Fruit fly (Drosophila melanogaster) whole organism, embryonic: ENCODE measurements around the gene Herc4.
A peak's percentile ranks its signal among the peaks of the same experiment; 100 is the strongest.

ENCODE experiments used
- BtbVII ChIP-seq: fragments of 200-800 bp; sonication (Bioruptor generic); optimal IDR thresholded peaks from 3 replicates; lab custom pipeline; 2017; ENCODE audit warnings: missing biosample characterization, mild to moderate bottlenecking, missing genetic modification characterization
- CG10147 ChIP-seq: fragments of 200-800 bp; sonication (Bioruptor generic); optimal IDR thresholded peaks from 2 replicates; lab custom pipeline; 2019; ENCODE audit warnings: missing biosample characterization, mild to moderate bottlenecking, missing genetic modification characterization, moderate library complexity
- CG1024 ChIP-seq: fragments of 200-800 bp; sonication (Bioruptor generic); IDR thresholded peaks from 2 replicates; pipeline ENCODE4 v1.3.6; 2022; ENCODE audit warnings: missing biosample characterization, missing genetic modification characterization
- CG10462 ChIP-seq: fragments of 200-800 bp; sonication (Bioruptor generic); optimal IDR thresholded peaks from 2 replicates; lab custom pipeline; 2016; ENCODE audit warnings: missing biosample characterization, missing genetic modification characterization
- CG12659 ChIP-seq: fragments of 200-800 bp; sonication (Bioruptor generic); optimal IDR thresholded peaks from 3 replicates; lab custom pipeline; 2017; ENCODE audit warnings: mild to moderate bottlenecking, missing biosample characterization, missing genetic modification reagents, missing genetic modification characterization
- CG13123 ChIP-seq: fragments of 200-800 bp; sonication (Bioruptor generic); optimal IDR thresholded peaks from 2 replicates; lab custom pipeline; 2016; ENCODE audit warnings: missing biosample characterization, missing genetic modification characterization
- CG14860 ChIP-seq: fragments of 200-800 bp; sonication (Bioruptor generic); IDR thresholded peaks from 3 replicates; pipeline ENCODE4 v1.3.6; 2022; ENCODE audit warnings: missing biosample characterization, missing genetic modification characterization; ENCODE audit not compliant: partially characterized antibody
- CG15073 ChIP-seq: fragments of 200-800 bp; sonication (Bioruptor generic); optimal IDR thresholded peaks from 2 replicates; lab custom pipeline; 2016; ENCODE audit warnings: missing biosample characterization, missing genetic modification characterization
- CG15514 ChIP-seq: fragments of 200-800 bp; sonication (Bioruptor generic); optimal IDR thresholded peaks from 3 replicates; lab custom pipeline; 2017; ENCODE audit warnings: missing biosample characterization, missing genetic modification characterization, mild to moderate bottlenecking, moderate library complexity, missing genetic modification reagents
- CG1647 ChIP-seq: fragments of 200-800 bp; sonication (Bioruptor generic); optimal IDR thresholded peaks from 3 replicates; lab custom pipeline; 2016; ENCODE audit warnings: missing biosample characterization, missing genetic modification characterization
- CG18262 ChIP-seq: fragments of 200-800 bp; optimal IDR thresholded peaks from 3 replicates; lab custom pipeline; 2019; ENCODE audit warnings: missing biosample characterization, mild to moderate bottlenecking, missing genetic modification characterization, moderate library complexity
- CG2678 ChIP-seq: fragments of 200-800 bp; sonication (Bioruptor generic); optimal IDR thresholded peaks from 3 replicates; lab custom pipeline; 2019; ENCODE audit warnings: missing biosample characterization, mild to moderate bottlenecking, missing genetic modification characterization, moderate library complexity
- CG2889 ChIP-seq: fragments of 200-800 bp; sonication (Bioruptor generic); IDR thresholded peaks from 3 replicates; pipeline ENCODE4 v1.3.6; 2022; ENCODE audit warnings: missing biosample characterization, missing genetic modification characterization
- CG32767 ChIP-seq: fragments of 200-800 bp; sonication (Bioruptor generic); IDR thresholded peaks from 2 replicates; pipeline ENCODE4 v1.3.6; 2022; ENCODE audit warnings: missing biosample characterization, missing genetic modification characterization
- CG5953 ChIP-seq: fragments of 200-800 bp; sonication (Bioruptor generic); IDR thresholded peaks from 2 replicates; pipeline ENCODE4 v1.3.6; 2022; ENCODE audit warnings: missing biosample characterization, missing genetic modification characterization
- CG6791 ChIP-seq: fragments of 200-800 bp; sonication (Bioruptor generic); IDR thresholded peaks from 3 replicates; pipeline ENCODE4 v1.3.6; 2022; ENCODE audit warnings: missing biosample characterization, missing genetic modification characterization; ENCODE audit not compliant: partially characterized antibody
- CG8924 ChIP-seq: fragments of 200-800 bp; optimal IDR thresholded peaks from 3 replicates; lab custom pipeline; 2019; ENCODE audit warnings: missing biosample characterization, mild to moderate bottlenecking, missing genetic modification characterization, moderate library complexity
- CG9876 ChIP-seq: fragments of 200-800 bp; sonication (Bioruptor generic); optimal IDR thresholded peaks from 2 replicates; lab custom pipeline; 2016; ENCODE audit warnings: missing biosample characterization, missing genetic modification characterization
- D19A ChIP-seq: fragments of 200-800 bp; optimal IDR thresholded peaks from 3 replicates; lab custom pipeline; 2019; ENCODE audit warnings: missing biosample characterization, mild to moderate bottlenecking, missing genetic modification characterization, moderate library complexity
- D19B ChIP-seq: fragments of 200-800 bp; sonication (Bioruptor generic); optimal IDR thresholded peaks from 2 replicates; lab custom pipeline; 2017; ENCODE audit warnings: missing biosample characterization, mild to moderate bottlenecking, missing genetic modification characterization
- Deaf1 ChIP-seq: fragments of 200-800 bp; optimal IDR thresholded peaks from 3 replicates; lab custom pipeline; 2019; ENCODE audit warnings: missing biosample characterization, mild to moderate bottlenecking, missing genetic modification characterization, moderate library complexity
- E2f2 ChIP-seq: fragments of 200-800 bp; sonication (Bioruptor generic); IDR thresholded peaks from 2 replicates; pipeline ENCODE4 v1.3.6; 2022; ENCODE audit warnings: missing biosample characterization, missing genetic modification characterization
- Gsc ChIP-seq: fragments of 200-800 bp; sonication (Bioruptor generic); IDR thresholded peaks from 2 replicates; pipeline ENCODE4 v1.3.6; 2022; ENCODE audit warnings: missing biosample characterization, missing genetic modification characterization
- Gug ChIP-seq: fragments of 200-800 bp; sonication (Bioruptor generic); IDR thresholded peaks from 4 replicates; pipeline ENCODE4 v1.3.6; 2022; ENCODE audit warnings: missing biosample characterization, missing genetic modification characterization
- H15 ChIP-seq: fragments of 200-800 bp; sonication (Bioruptor generic); IDR thresholded peaks from 3 replicates; pipeline ENCODE4 v1.3.6; 2022; ENCODE audit warnings: missing biosample characterization, missing genetic modification characterization
- Hmr ChIP-seq: fragments of 200-800 bp; sonication (Bioruptor generic); optimal IDR thresholded peaks from 3 replicates; lab custom pipeline; 2017; ENCODE audit warnings: mild to moderate bottlenecking, missing biosample characterization, missing genetic modification reagents, missing genetic modification characterization
- Hsf ChIP-seq: fragments of 200-800 bp; sonication (Bioruptor generic); optimal IDR thresholded peaks from 3 replicates; lab custom pipeline; 2016; ENCODE audit warnings: missing biosample characterization, missing genetic modification characterization
- Kr ChIP-seq: fragments of 200-800 bp; sonication (Bioruptor generic); optimal IDR thresholded peaks from 2 replicates; lab custom pipeline; 2017; ENCODE audit warnings: missing biosample characterization, mild to moderate bottlenecking, missing genetic modification characterization
- Oli ChIP-seq: fragments of 200-800 bp; sonication (Bioruptor generic); optimal IDR thresholded peaks from 2 replicates; lab custom pipeline; 2018; ENCODE audit warnings: missing biosample characterization, mild to moderate bottlenecking, missing genetic modification characterization, moderate library complexity
- YL-1 ChIP-seq: fragments of 200-800 bp; sonication (Bioruptor generic); optimal IDR thresholded peaks from 3 replicates; lab custom pipeline; 2017; ENCODE audit warnings: missing biosample characterization, mild to moderate bottlenecking, missing genetic modification characterization
- bab2 ChIP-seq: fragments of 200-800 bp; sonication (Bioruptor generic); optimal IDR thresholded peaks from 2 replicates; lab custom pipeline; 2016; ENCODE audit warnings: missing biosample characterization, missing genetic modification characterization
- bbx ChIP-seq: fragments of 200-800 bp; sonication (Bioruptor generic); IDR thresholded peaks from 2 replicates; pipeline ENCODE4 v1.3.6; 2022; ENCODE audit warnings: missing biosample characterization, missing genetic modification characterization; ENCODE audit not compliant: partially characterized antibody
- bowl ChIP-seq: fragments of 200-800 bp; sonication (Bioruptor generic); IDR thresholded peaks from 2 replicates; pipeline ENCODE4 v1.3.6; 2022; ENCODE audit warnings: missing biosample characterization, missing genetic modification characterization
- dati ChIP-seq: fragments of 200-800 bp; sonication (Bioruptor generic); IDR thresholded peaks from 2 replicates; pipeline ENCODE4 v1.3.6; 2022; ENCODE audit warnings: missing biosample characterization, missing genetic modification characterization
- dmrt99B ChIP-seq: fragments of 200-800 bp; sonication (Bioruptor generic); optimal IDR thresholded peaks from 2 replicates; lab custom pipeline; 2018; ENCODE audit warnings: missing biosample characterization, mild to moderate bottlenecking, missing genetic modification characterization, moderate library complexity
- exex ChIP-seq: fragments of 200-800 bp; sonication (Bioruptor generic); optimal IDR thresholded peaks from 4 replicates; lab custom pipeline; 2018; ENCODE audit warnings: missing biosample characterization, mild to moderate bottlenecking, missing genetic modification characterization, moderate library complexity
- fd102C ChIP-seq: fragments of 200-800 bp; sonication (Bioruptor generic); optimal IDR thresholded peaks from 2 replicates; lab custom pipeline; 2018; ENCODE audit warnings: missing biosample characterization, mild to moderate bottlenecking, missing genetic modification characterization, moderate library complexity
- fru ChIP-seq: fragments of >200 bp; optimal IDR thresholded peaks from 2 replicates; lab custom pipeline; 2017
- her ChIP-seq: fragments of 200-800 bp; sonication (Bioruptor generic); optimal IDR thresholded peaks from 2 replicates; lab custom pipeline; 2016; ENCODE audit warnings: missing biosample characterization, missing genetic modification characterization
- knrl ChIP-seq: fragments of 200-800 bp; sonication (Bioruptor generic); IDR thresholded peaks from 3 replicates; pipeline ENCODE4 v1.3.6; 2022; ENCODE audit warnings: missing biosample characterization, missing genetic modification characterization; ENCODE audit not compliant: partially characterized antibody
- lab ChIP-seq: fragments of 200-800 bp; sonication (Bioruptor generic); optimal IDR thresholded peaks from 3 replicates; lab custom pipeline; 2017; ENCODE audit warnings: missing biosample characterization, missing genetic modification characterization, mild to moderate bottlenecking, moderate library complexity, missing genetic modification reagents
- lov ChIP-seq, 2 experiments: fragments of 200-800 bp in 1 of 2; fragments of >200 bp in 1 of 2; sonication (Bioruptor generic) in 1 of 2; IDR thresholded peaks in 1 of 2; optimal IDR thresholded peaks in 1 of 2; 2 replicates in 1 of 2; 3 replicates in 1 of 2; pipeline versions ENCODE4 v1.3.6 to Lab custom; 2017 to 2022; ENCODE audit warnings: missing biosample characterization in 1 of 2, missing genetic modification characterization in 1 of 2
- phol ChIP-seq: fragments of 200-800 bp; sonication (Bioruptor generic); optimal IDR thresholded peaks from 3 replicates; lab custom pipeline; 2018; ENCODE audit warnings: missing biosample characterization, mild to moderate bottlenecking, missing genetic modification characterization, moderate library complexity
- pros ChIP-seq: fragments of 200-800 bp; sonication (Bioruptor generic); optimal IDR thresholded peaks from 3 replicates; lab custom pipeline; 2019; ENCODE audit warnings: missing biosample characterization, mild to moderate bottlenecking, missing genetic modification characterization, moderate library complexity
- salm ChIP-seq: fragments of 200-800 bp; sonication (Bioruptor generic); optimal IDR thresholded peaks from 2 replicates; lab custom pipeline; 2018; ENCODE audit warnings: missing biosample characterization, mild to moderate bottlenecking, missing genetic modification characterization
- scrt ChIP-seq: fragments of 200-800 bp; sonication (Bioruptor generic); optimal IDR thresholded peaks from 2 replicates; lab custom pipeline; 2018; ENCODE audit warnings: missing biosample characterization, mild to moderate bottlenecking, missing genetic modification characterization, moderate library complexity
- tap ChIP-seq: fragments of 200-800 bp; optimal IDR thresholded peaks from 3 replicates; lab custom pipeline; 2019; ENCODE audit warnings: missing biosample characterization, mild to moderate bottlenecking, missing genetic modification characterization, moderate library complexity
- usp ChIP-seq: fragments of >200 bp; optimal IDR thresholded peaks from 2 replicates; lab custom pipeline; 2017; ENCODE audit warnings: missing biosample characterization, missing genetic modification characterization
- wek ChIP-seq: fragments of 200-800 bp; sonication (Bioruptor generic); optimal IDR thresholded peaks from 3 replicates; lab custom pipeline; 2018; ENCODE audit warnings: missing biosample characterization, mild to moderate bottlenecking, missing genetic modification characterization, moderate library complexity

The Herc4 gene

DNA sequence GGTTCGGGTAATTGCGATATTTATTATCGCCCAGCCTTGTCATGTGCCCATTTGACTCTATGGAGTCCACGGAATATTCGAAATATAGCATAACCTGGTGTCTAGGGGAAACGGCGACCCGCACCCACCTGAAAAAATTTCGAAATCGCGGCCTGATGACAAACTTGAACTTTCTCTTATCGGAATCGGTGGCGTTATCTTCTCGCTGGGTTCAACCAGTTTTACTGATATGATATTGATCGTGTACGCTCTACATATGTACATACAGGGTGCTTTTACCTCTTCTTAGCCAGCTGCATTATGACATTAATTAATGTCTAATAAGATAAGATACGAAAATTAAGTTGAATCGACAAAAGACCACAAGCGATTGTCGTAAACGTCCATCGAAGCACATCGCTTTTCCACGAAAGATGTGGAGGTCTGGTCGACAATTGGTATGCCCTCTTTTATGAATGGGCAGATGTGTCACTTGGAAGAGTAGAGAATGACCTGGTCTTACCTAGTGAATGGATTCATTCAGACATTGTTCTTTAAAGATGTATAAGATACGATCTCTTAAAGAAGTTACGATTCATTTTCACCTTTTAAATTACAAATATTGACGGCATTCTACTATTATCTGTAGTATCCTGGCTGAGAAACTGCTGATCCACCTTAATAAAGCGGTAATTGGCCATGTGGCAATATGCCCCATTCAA lies 6.9 kb downstream of the Herc4 start (continued):
- TF ChIP-seq CG6791 (GFP tag; lab: Robert Waterston, UW) (no peak), exex (tag; lab: Kevin White, UChicago) (peak; percentile 75), dati (no peak), scrt (GFP tag; lab: Kevin White, UChicago) (no peak), bbx (GFP tag; lab: Robert Waterston, UW) (no peak), dmrt99B (tag; lab: Kevin White, UChicago) (peak; percentile 23), knrl (GFP tag; lab: Robert Waterston, UW) (no peak), CG9876 (no peak), D19B (GFP tag; lab: Kevin White, UChicago) (no peak), CG2889 (GFP tag; lab: Robert Waterston, UW) (0 out of 3 replicates have a peak, but pooled peaks have one; percentile 11), CG5953 (GFP tag; lab: Robert Waterston, UW) (peak; percentile 49; the same call in 1 of the 2 replicates), CG32767 (GFP tag; lab: Robert Waterston, UW) (no peak), usp (GFP tag; lab: Kevin White, UChicago) (no peak), Hmr (GFP tag; lab: Kevin White, UChicago) (peak; percentile 20), CG1024 (no peak), Gsc (GFP tag; lab: Robert Waterston, UW) (no peak), E2f2 (GFP tag; lab: Robert Waterston, UW) (no peak), CG2678 (tag; lab: Kevin White, UChicago) (peak; percentile 49), Oli (peak; percentile 28), CG1647 (GFP tag; lab: Kevin White, UChicago) (peak; percentile 24), tap (no peak), CG15073 (GFP tag; lab: Kevin White, UChicago) (no peak), fd102C (GFP tag; lab: Kevin White, UChicago) (no peak), lab (GFP tag; lab: Kevin White, UChicago) (peak; percentile 57), Hsf (GFP tag; lab: Kevin White, UChicago) (no peak), Kr (GFP tag; lab: Kevin White, UChicago) (no peak), CG13123 (no peak), CG12659 (GFP tag; lab: Kevin White, UChicago) (peak; percentile 3), CG10147 (no peak), Deaf1 (no peak), lov (optimal IDR thresholded peaks at IDR 0.05; lab: Kevin White, UChicago) (no peak), lov (GFP tag; IDR thresholded peaks at IDR 0.05; lab: Robert Waterston, UW) (no peak), wek (no peak), CG10462 (no peak), D19A (tag; lab: Kevin White, UChicago) (peak; percentile 42), fru (lab: Kevin White, UChicago) (no peak), her (GFP tag; lab: Kevin White, UChicago) (no peak), Gug (0 out of 4 replicates have a peak, but pooled peaks have one; percentile 2), phol (tag; lab: Kevin White, UChicago) (peak; percentile 7), CG14860 (GFP tag; lab: Robert Waterston, UW) (no peak), CG8924 (tag; lab: Kevin White, UChicago) (no peak), bab2 (no peak), H15 (GFP tag; lab: Robert Waterston, UW) (no peak), bowl (GFP tag; lab: Robert Waterston, UW) (no peak), CG15514 (GFP tag; lab: Kevin White, UChicago) (peak; percentile 4), pros (GFP tag; lab: Kevin White, UChicago) (no peak), YL-1 (GFP tag; lab: Kevin White, UChicago) (no peak), BtbVII (GFP tag; lab: Kevin White, UChicago) (no peak), salm (tag; lab: Kevin White, UChicago) (peak; percentile 36), CG18262 (peak; percentile 10)
